Worm (Caenorhabditis elegans) whole organism, young adult: Measurements from ENCODE around the gene Y32G9A.5.

Source experiments
- K12H6.12 ChIP-seq: fragments of 200-800 bp; sonication (Bioruptor generic); optimal IDR thresholded peaks from 2 replicates; lab custom pipeline; 2018; ENCODE audit warnings: mild to moderate bottlenecking, missing genetic modification characterization, missing compliant biosample characterization
- cebp-2 ChIP-seq: fragments of 200-800 bp; sonication (Bioruptor generic); IDR thresholded peaks from 2 replicates; pipeline ENCODE4 v1.3.6; 2022; ENCODE audit warnings: missing genetic modification characterization, missing compliant biosample characterization
- ekl-4 ChIP-seq: fragments of 200-800 bp; sonication (Bioruptor generic); IDR thresholded peaks from 2 replicates; pipeline ENCODE4 v1.3.6; 2022; ENCODE audit warnings: missing genetic modification reagents, missing genetic modification characterization, missing compliant biosample characterization
- lag-1 ChIP-seq: fragments of 200-800 bp; sonication (Bioruptor generic); IDR thresholded peaks from 2 replicates; pipeline ENCODE4 v1.3.6; 2022; ENCODE audit warnings: missing genetic modification reagents, missing genetic modification characterization, missing compliant biosample characterization
- sdz-38 ChIP-seq: sonication (generic microtip); optimal IDR thresholded peaks from 2 replicates; lab custom pipeline; 2016; ENCODE audit warnings: missing genotype, missing genetic modification characterization, missing compliant biosample characterization
- snpc-1.1 ChIP-seq: sonication (generic microtip); optimal IDR thresholded peaks from 2 replicates; lab custom pipeline; 2017; ENCODE audit warnings: missing genetic modification characterization, mild to moderate bottlenecking, missing compliant biosample characterization, antibody characterized with exemption, moderate library complexity, missing genotype, missing genetic modification reagents; ENCODE audit not compliant: insufficient read depth
- snpc-1.3 ChIP-seq: sonication (generic microtip); optimal IDR thresholded peaks from 2 replicates; lab custom pipeline; 2017; ENCODE audit warnings: missing genetic modification characterization, mild to moderate bottlenecking, missing compliant biosample characterization, antibody characterized with exemption, moderate library complexity, missing genotype, missing genetic modification reagents; ENCODE audit not compliant: insufficient read depth
- snpc-3.4 ChIP-seq: sonication (generic microtip); optimal IDR thresholded peaks from 2 replicates; lab custom pipeline; 2017; ENCODE audit warnings: missing genetic modification characterization, mild to moderate bottlenecking, missing compliant biosample characterization, antibody characterized with exemption, moderate library complexity, missing genotype, missing genetic modification reagents
- snpc-4 ChIP-seq, 5 experiments: fragments of 150-350 bp in 1 of 5; sonication (generic microtip) in 4 of 5; optimal IDR thresholded peaks; 2 replicates each; lab custom pipeline; 2014 to 2018; ENCODE audit warnings: missing genetic modification characterization in 5 of 5, missing biosample characterization in 3 of 5, antibody characterized with exemption in 2 of 5, mild to moderate bottlenecking in 2 of 5, missing compliant biosample characterization in 2 of 5, missing genotype in 2 of 5, moderate library complexity in 2 of 5, missing genetic modification reagents in 1 of 5
- unc-130 ChIP-seq: sonication (generic microtip); optimal IDR thresholded peaks from 2 replicates; lab custom pipeline; 2016; ENCODE audit warnings: missing genetic modification reagents, missing genetic modification characterization, missing compliant biosample characterization
- ztf-3 ChIP-seq: fragments of 200-800 bp; sonication (Bioruptor generic); optimal IDR thresholded peaks from 2 replicates; lab custom pipeline; 2018; ENCODE audit warnings: mild to moderate bottlenecking, missing genetic modification characterization, missing compliant biosample characterization

DNA sequence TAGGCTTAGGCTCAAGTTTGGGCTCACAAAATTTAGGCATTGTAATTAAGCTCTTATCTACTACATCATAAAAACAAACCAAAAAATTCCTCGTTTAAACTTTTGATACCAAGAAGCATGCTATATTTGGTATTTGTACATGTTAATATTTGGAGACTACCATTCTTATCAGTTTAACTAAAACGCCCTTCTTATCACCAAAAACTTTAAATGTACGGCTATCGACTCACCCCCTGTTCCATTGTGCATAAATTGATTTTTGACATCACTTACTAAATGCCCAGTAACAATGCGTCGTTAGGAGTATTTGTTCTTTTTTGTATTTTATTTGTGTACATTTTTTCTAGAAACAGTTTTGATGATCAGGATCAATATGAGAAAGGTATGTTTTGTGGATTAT is 19.6 kb downstream of the Y32G9A.5 start, which contains the start of gene T06A1.5:
- no peak for TF ChIP-seq cebp-2 (GFP tag; lab: Robert Waterston, UW)
- no peak for TF ChIP-seq snpc-1.1 (tag; lab: Kevin White, UChicago)
- no peak for TF ChIP-seq unc-130 (GFP tag; lab: Kevin White, UChicago)
- TF ChIP-seq sdz-38 = no peak
- TF ChIP-seq snpc-3.4 = no peak
- TF ChIP-seq K12H6.12 (tag; lab: Kevin White, UChicago) = no peak
- TF ChIP-seq snpc-4 (GFP tag; optimal IDR thresholded peaks at IDR 0.05; lab: Kevin White, UChicago) = no peak
- no peak for TF ChIP-seq snpc-4 (tag; optimal IDR thresholded peaks at IDR 0.05; lab: Kevin White, UChicago)
- no peak for TF ChIP-seq lag-1 (GFP tag; lab: Robert Waterston, UW)
- no peak for TF ChIP-seq ztf-3 (GFP tag; lab: Kevin White, UChicago)
- no peak for TF ChIP-seq snpc-1.3 (tag; lab: Kevin White, UChicago)
- no peak for TF ChIP-seq ekl-4 (GFP tag; lab: Robert Waterston, UW)
